Fruit fly (Drosophila melanogaster) whole organism, embryonic: ENCODE data around the gene CG5510.

Experiments used
- Asciz ChIP-seq: fragments of 200-800 bp; sonication (Bioruptor generic); optimal IDR thresholded peaks from 2 replicates; lab custom pipeline; 2017; ENCODE audit warnings: missing biosample characterization, mild to moderate bottlenecking, missing genetic modification characterization, missing genetic modification reagents
- CG10147 ChIP-seq: fragments of 200-800 bp; sonication (Bioruptor generic); optimal IDR thresholded peaks from 2 replicates; lab custom pipeline; 2019; ENCODE audit warnings: missing biosample characterization, mild to moderate bottlenecking, missing genetic modification characterization, moderate library complexity
- CG11085 ChIP-seq: fragments of 200-800 bp; sonication (Bioruptor generic); IDR thresholded peaks from 2 replicates; pipeline ENCODE4 v1.3.6; 2022; ENCODE audit warnings: missing biosample characterization, missing genetic modification characterization
- CG12104 ChIP-seq: fragments of 200-800 bp; sonication (Bioruptor generic); optimal IDR thresholded peaks from 3 replicates; lab custom pipeline; 2016; ENCODE audit warnings: missing biosample characterization, missing genetic modification characterization
- CG14014 ChIP-seq: fragments of 200-800 bp; sonication (Bioruptor generic); IDR thresholded peaks from 2 replicates; pipeline ENCODE4 v1.3.6; 2022; ENCODE audit warnings: missing biosample characterization, missing genetic modification characterization
- CG14050 ChIP-seq: fragments of 200-800 bp; sonication (Bioruptor generic); IDR thresholded peaks from 3 replicates; pipeline ENCODE4 v1.3.6; 2022; ENCODE audit warnings: missing biosample characterization, missing genetic modification characterization
- CG15011 ChIP-seq: fragments of 200-800 bp; sonication (Bioruptor generic); optimal IDR thresholded peaks from 3 replicates; lab custom pipeline; 2018; ENCODE audit warnings: missing biosample characterization, mild to moderate bottlenecking, missing genetic modification characterization
- CG15601 ChIP-seq: fragments of 200-800 bp; sonication (Bioruptor generic); optimal IDR thresholded peaks from 3 replicates; lab custom pipeline; 2019; ENCODE audit warnings: missing biosample characterization, mild to moderate bottlenecking, missing genetic modification characterization, moderate library complexity
- CG17829 ChIP-seq: fragments of 200-800 bp; optimal IDR thresholded peaks from 2 replicates; lab custom pipeline; 2019; ENCODE audit warnings: missing biosample characterization, mild to moderate bottlenecking, missing genetic modification characterization, moderate library complexity
- CG17912 ChIP-seq: fragments of 200-800 bp; sonication (Bioruptor generic); optimal IDR thresholded peaks from 2 replicates; lab custom pipeline; 2018; ENCODE audit warnings: missing biosample characterization, mild to moderate bottlenecking, missing genetic modification characterization
- CG18262 ChIP-seq: fragments of 200-800 bp; optimal IDR thresholded peaks from 3 replicates; lab custom pipeline; 2019; ENCODE audit warnings: missing biosample characterization, mild to moderate bottlenecking, missing genetic modification characterization, moderate library complexity
- CG32532 ChIP-seq: fragments of 200-800 bp; sonication (Bioruptor generic); IDR thresholded peaks from 2 replicates; pipeline ENCODE4 v1.3.6; 2022; ENCODE audit warnings: missing biosample characterization, missing genetic modification characterization
- CG34376 ChIP-seq: fragments of 200-800 bp; sonication (Bioruptor generic); optimal IDR thresholded peaks from 2 replicates; lab custom pipeline; 2018; ENCODE audit warnings: missing biosample characterization, mild to moderate bottlenecking, missing genetic modification characterization
- CG4282 ChIP-seq: fragments of 200-800 bp; sonication (Bioruptor generic); optimal IDR thresholded peaks from 2 replicates; lab custom pipeline; 2016; ENCODE audit warnings: missing biosample characterization, missing genetic modification characterization
- CG5245 ChIP-seq: fragments of 200-800 bp; sonication (Bioruptor generic); optimal IDR thresholded peaks from 3 replicates; lab custom pipeline; 2016; ENCODE audit warnings: missing biosample characterization, missing genetic modification characterization
- CG6654 ChIP-seq: fragments of 200-800 bp; sonication (Bioruptor generic); optimal IDR thresholded peaks from 2 replicates; lab custom pipeline; 2017; ENCODE audit warnings: missing biosample characterization, mild to moderate bottlenecking, missing genetic modification characterization
- D19B ChIP-seq: fragments of 200-800 bp; sonication (Bioruptor generic); optimal IDR thresholded peaks from 2 replicates; lab custom pipeline; 2017; ENCODE audit warnings: missing biosample characterization, mild to moderate bottlenecking, missing genetic modification characterization
- Dll ChIP-seq: fragments of 200-800 bp; sonication (Bioruptor generic); IDR thresholded peaks from 4 replicates; pipeline ENCODE4 v1.3.6; 2022; ENCODE audit warnings: missing biosample characterization, missing genetic modification characterization; ENCODE audit not compliant: partially characterized antibody
- ERR ChIP-seq: fragments of 200-800 bp; sonication (Bioruptor generic); optimal IDR thresholded peaks from 2 replicates; lab custom pipeline; 2016; ENCODE audit warnings: missing biosample characterization, missing genetic modification characterization
- Fer1 ChIP-seq: fragments of 200-800 bp; sonication (Bioruptor generic); optimal IDR thresholded peaks from 2 replicates; lab custom pipeline; 2017; ENCODE audit warnings: missing biosample characterization, mild to moderate bottlenecking, missing genetic modification characterization
- Hand ChIP-seq: fragments of 200-800 bp; sonication (Bioruptor generic); optimal IDR thresholded peaks from 2 replicates; lab custom pipeline; 2017; ENCODE audit warnings: mild to moderate bottlenecking, missing biosample characterization, missing genetic modification reagents, missing genetic modification characterization
- Hr3 ChIP-seq: fragments of 200-800 bp; sonication (Bioruptor generic); optimal IDR thresholded peaks from 3 replicates; lab custom pipeline; 2016; ENCODE audit warnings: missing biosample characterization, missing genetic modification characterization
- Lhr ChIP-seq: fragments of 200-800 bp; sonication (Bioruptor generic); optimal IDR thresholded peaks from 3 replicates; lab custom pipeline; 2017; ENCODE audit warnings: mild to moderate bottlenecking, missing biosample characterization, missing genetic modification reagents, missing genetic modification characterization
- Lim3 ChIP-seq: fragments of 200-800 bp; sonication (Bioruptor generic); IDR thresholded peaks from 2 replicates; pipeline ENCODE4 v1.3.6; 2022; ENCODE audit warnings: missing biosample characterization, missing genetic modification characterization
- Trl ChIP-seq, 3 experiments: fragments of >200 bp in 2 of 3; fragments of 200-800 bp in 1 of 3; sonication (Bioruptor generic) in 1 of 3; optimal IDR thresholded peaks; 2 replicates in 1 of 3; 3 replicates in 2 of 3; lab custom pipeline; 2016 to 2017; ENCODE audit warnings: missing biosample characterization in 1 of 3, missing genetic modification characterization in 1 of 3
- Usf ChIP-seq: fragments of 200-800 bp; sonication (Bioruptor generic); optimal IDR thresholded peaks from 2 replicates; lab custom pipeline; 2017; ENCODE audit warnings: missing genotype, missing biosample characterization, missing genetic modification characterization
- Xbp1 ChIP-seq: fragments of 200-800 bp; sonication (Bioruptor generic); optimal IDR thresholded peaks from 3 replicates; lab custom pipeline; 2016; ENCODE audit warnings: missing biosample characterization, mild to moderate bottlenecking, missing genetic modification characterization
- ab ChIP-seq: fragments of 200-800 bp; sonication (Bioruptor generic); optimal IDR thresholded peaks from 2 replicates; lab custom pipeline; 2016; ENCODE audit warnings: missing biosample characterization, missing genetic modification characterization
- aop ChIP-seq: fragments of 200-800 bp; sonication (Bioruptor generic); IDR thresholded peaks from 2 replicates; pipeline ENCODE4 v1.3.6; 2022; ENCODE audit warnings: missing biosample characterization, missing genetic modification characterization
- br ChIP-seq: fragments of >200 bp; optimal IDR thresholded peaks from 2 replicates; lab custom pipeline; 2017
- da ChIP-seq: fragments of 200-800 bp; sonication (Bioruptor generic); optimal IDR thresholded peaks from 2 replicates; lab custom pipeline; 2016; ENCODE audit warnings: missing biosample characterization, missing genetic modification characterization
- en ChIP-seq: fragments of 200-800 bp; sonication (Bioruptor generic); optimal IDR thresholded peaks from 2 replicates; lab custom pipeline; 2016; ENCODE audit warnings: missing biosample characterization, missing genetic modification characterization
- gem ChIP-seq: fragments of 200-800 bp; sonication (Bioruptor generic); optimal IDR thresholded peaks from 2 replicates; lab custom pipeline; 2019; ENCODE audit warnings: missing biosample characterization, mild to moderate bottlenecking, missing genetic modification characterization, moderate library complexity
- grau ChIP-seq: fragments of 200-800 bp; optimal IDR thresholded peaks from 3 replicates; lab custom pipeline; 2019; ENCODE audit warnings: missing biosample characterization, mild to moderate bottlenecking, missing genetic modification characterization, moderate library complexity
- kah ChIP-seq: fragments of 200-800 bp; sonication (Bioruptor generic); optimal IDR thresholded peaks from 2 replicates; lab custom pipeline; 2018; ENCODE audit warnings: missing biosample characterization, mild to moderate bottlenecking, missing genetic modification characterization
- lov ChIP-seq, 2 experiments: fragments of 200-800 bp in 1 of 2; fragments of >200 bp in 1 of 2; sonication (Bioruptor generic) in 1 of 2; IDR thresholded peaks in 1 of 2; optimal IDR thresholded peaks in 1 of 2; 2 replicates in 1 of 2; 3 replicates in 1 of 2; pipeline versions ENCODE4 v1.3.6 to Lab custom; 2017 to 2022; ENCODE audit warnings: missing biosample characterization in 1 of 2, missing genetic modification characterization in 1 of 2
- nmo ChIP-seq: fragments of 200-800 bp; sonication (Bioruptor generic); optimal IDR thresholded peaks from 2 replicates; lab custom pipeline; 2018; ENCODE audit warnings: missing biosample characterization, mild to moderate bottlenecking, missing genetic modification characterization, moderate library complexity
- oc ChIP-seq: fragments of 200-800 bp; sonication (Bioruptor generic); optimal IDR thresholded peaks from 2 replicates; lab custom pipeline; 2018; ENCODE audit warnings: missing biosample characterization, mild to moderate bottlenecking, missing genetic modification characterization, moderate library complexity
- p53 ChIP-seq: fragments of 200-800 bp; sonication (Bioruptor generic); optimal IDR thresholded peaks from 2 replicates; lab custom pipeline; 2016; ENCODE audit warnings: missing biosample characterization, missing genetic modification characterization
- peb ChIP-seq: fragments of 200-800 bp; sonication (Bioruptor generic); IDR thresholded peaks from 2 replicates; pipeline ENCODE4 v1.3.6; 2022; ENCODE audit warnings: missing biosample characterization, missing genetic modification characterization
- psq ChIP-seq: fragments of 200-800 bp; sonication (Bioruptor generic); optimal IDR thresholded peaks from 2 replicates; lab custom pipeline; 2017; ENCODE audit warnings: missing biosample characterization, missing genetic modification characterization
- pzg ChIP-seq: fragments of 200-800 bp; sonication (Bioruptor generic); optimal IDR thresholded peaks from 3 replicates; lab custom pipeline; 2018; ENCODE audit warnings: missing biosample characterization, mild to moderate bottlenecking, missing genetic modification characterization, moderate library complexity
- ssp ChIP-seq: fragments of 200-800 bp; sonication (Bioruptor generic); IDR thresholded peaks from 2 replicates; pipeline ENCODE4 v1.3.6; 2022; ENCODE audit warnings: missing biosample characterization, missing genetic modification characterization
- tll ChIP-seq, 2 experiments: fragments of 200-800 bp in 1 of 2; fragments of >200 bp in 1 of 2; sonication (Bioruptor generic) in 1 of 2; optimal IDR thresholded peaks; 2 replicates each; lab custom pipeline; 2017 to 2019; ENCODE audit warnings: missing biosample characterization in 2 of 2, missing genetic modification characterization in 2 of 2, mild to moderate bottlenecking in 1 of 2, moderate library complexity in 1 of 2
- tup ChIP-seq: fragments of 200-800 bp; sonication (Bioruptor generic); optimal IDR thresholded peaks from 2 replicates; lab custom pipeline; 2016; ENCODE audit warnings: missing biosample characterization, mild to moderate bottlenecking, missing genetic modification characterization, moderate library complexity
- yki ChIP-seq: fragments of >200 bp; optimal IDR thresholded peaks from 3 replicates; lab custom pipeline; 2018
- z ChIP-seq: fragments of 200-800 bp; sonication (Bioruptor generic); IDR thresholded peaks from 3 replicates; pipeline ENCODE4 v1.3.6; 2022; ENCODE audit warnings: missing biosample characterization, missing genetic modification characterization
- zen2 ChIP-seq: fragments of 200-800 bp; sonication (Bioruptor generic); IDR thresholded peaks from 3 replicates; pipeline ENCODE4 v1.3.6; 2022; ENCODE audit warnings: missing biosample characterization, missing genetic modification characterization; ENCODE audit not compliant: partially characterized antibody
- zfh2 ChIP-seq: fragments of 200-800 bp; sonication (Bioruptor generic); optimal IDR thresholded peaks from 2 replicates; lab custom pipeline; 2016; ENCODE audit warnings: missing biosample characterization, missing genetic modification characterization

CG5510 gene

dm6 chr3R:24206341-24207114, 37.2 kb upstream of the CG5510 start (continued):
- TF ChIP-seq CG32532 (GFP tag; lab: Robert Waterston, UW) (no peak), gem (tag; lab: Kevin White, UChicago) (peak; percentile 74), tup (GFP tag; lab: Kevin White, UChicago) (no peak), CG5245 (peak; percentile 41), en (no peak), CG17829 (tag; lab: Kevin White, UChicago) (peak; percentile 52), CG14050 (GFP tag; lab: Robert Waterston, UW) (peak; percentile 49; the same call in 2 of the 3 replicates), p53 (GFP tag; lab: Kevin White, UChicago) (no peak), zfh2 (no peak), Fer1 (GFP tag; lab: Kevin White, UChicago) (no peak), peb (GFP tag; lab: Robert Waterston, UW) (peak; percentile 48; the same call in 1 of the 2 replicates), yki (lab: Kevin White, UChicago) (no peak), tll (GFP tag; optimal IDR thresholded peaks at IDR 0.05; lab: Kevin White, UChicago) (no peak), da (GFP tag; lab: Kevin White, UChicago) (no peak), CG15011 (GFP tag; lab: Kevin White, UChicago) (no peak), Trl (optimal IDR thresholded peaks at IDR 0.05; lab: Kevin White, UChicago) (no peak), Trl (GFP tag; optimal IDR thresholded peaks at IDR 0.05; lab: Kevin White, UChicago) (peak; percentile 15), CG12104 (GFP tag; lab: Kevin White, UChicago) (peak; percentile 16), CG14014 (GFP tag; lab: Robert Waterston, UW) (0 out of 2 replicates have a peak, but pooled peaks have one; percentile 22), grau (tag; lab: Kevin White, UChicago) (peak; percentile 47), aop (GFP tag; lab: Robert Waterston, UW) (no peak), CG11085 (GFP tag; lab: Robert Waterston, UW) (no peak), D19B (GFP tag; lab: Kevin White, UChicago) (no peak), ssp (peak; percentile 46), nmo (peak; percentile 64), Lhr (GFP tag; lab: Kevin White, UChicago) (no peak), Xbp1 (GFP tag; lab: Kevin White, UChicago) (peak; percentile 48), CG15601 (tag; lab: Kevin White, UChicago) (peak; percentile 52), zen2 (GFP tag; lab: Robert Waterston, UW) (no peak), CG17912 (GFP tag; lab: Kevin White, UChicago) (no peak), br (lab: Kevin White, UChicago) (no peak), Hr3 (peak; percentile 35), psq (GFP tag; lab: Kevin White, UChicago) (no peak), Lim3 (GFP tag; lab: Robert Waterston, UW) (no peak), CG10147 (GFP tag; lab: Kevin White, UChicago) (no peak), z (GFP tag; lab: Robert Waterston, UW) (no peak), Asciz (peak; percentile 21), kah (GFP tag; lab: Kevin White, UChicago) (peak; percentile 35), Usf (GFP tag; lab: Kevin White, UChicago) (no peak), CG18262 (tag; lab: Kevin White, UChicago) (peak; percentile 70), oc (peak; percentile 87), lov (optimal IDR thresholded peaks at IDR 0.05; lab: Kevin White, UChicago) (no peak), lov (GFP tag; IDR thresholded peaks at IDR 0.05; lab: Robert Waterston, UW) (peak; percentile 32; the same call in 1 of the 3 replicates), CG34376 (GFP tag; lab: Kevin White, UChicago) (no peak), ab (GFP tag; lab: Kevin White, UChicago) (no peak), CG4282 (no peak), Hand (GFP tag; lab: Kevin White, UChicago) (no peak), pzg (GFP tag; lab: Kevin White, UChicago) (no peak), ERR (no peak), CG6654 (GFP tag; lab: Kevin White, UChicago) (no peak), Dll (no peak)
